4 fruit fly cellular contexts compared by ENCODE assay signal in the genomic region with DNA sequence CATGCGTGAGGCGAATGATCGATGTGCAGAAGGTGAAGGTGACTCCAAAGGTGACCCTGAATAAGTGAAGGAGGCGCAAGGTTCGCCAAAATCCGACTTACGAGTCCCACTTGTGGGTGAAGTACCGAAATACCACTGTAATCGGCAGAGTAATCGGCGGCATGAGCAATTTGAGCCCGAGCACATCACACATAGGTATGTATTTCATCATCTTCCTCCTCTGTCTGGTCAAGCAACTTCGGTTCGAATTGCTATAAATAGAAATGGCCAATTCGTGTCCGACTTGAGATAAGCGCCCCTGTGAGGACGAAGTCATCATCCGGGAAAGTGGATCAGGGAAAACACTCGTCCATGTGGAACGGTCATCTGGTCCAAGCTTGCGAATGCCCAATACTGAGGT.
A peak's percentile ranks its signal among the peaks of the same experiment; 100 is the strongest.
TF ChIP-seq lines count a peak whose summit lies in the region.

No protein-coding gene starts in this region.

- no peak for TF ChIP-seq CTCF in whole organism, embryonic (GFP tag; optimal IDR thresholded peaks at IDR 0.05; lab: Kevin White, UChicago)

TF ChIP-seq in whole organism, embryonic, 481 proteins besides CTCF, POLR2A, EP300 and RAD21 (continues in another document):
- TF ChIP-seq peb (GFP tag; IDR thresholded peaks at IDR 0.05; lab: Robert Waterston, UW) = no peak
- TF ChIP-seq CG9797 (GFP tag; optimal IDR thresholded peaks at IDR 0.05; lab: Kevin White, UChicago) = no peak
- no peak for TF ChIP-seq lmd (GFP tag; IDR thresholded peaks at IDR 0.05; lab: Robert Waterston, UW)
- no peak for TF ChIP-seq ssp (GFP tag; IDR thresholded peaks at IDR 0.05; lab: Robert Waterston, UW)
- TF ChIP-seq CG32532 (GFP tag; IDR thresholded peaks at IDR 0.05; lab: Robert Waterston, UW) = no peak
- no peak for TF ChIP-seq CG10366 (GFP tag; IDR thresholded peaks at IDR 0.05; lab: Robert Waterston, UW)
- no peak for TF ChIP-seq CG13424 (tag; optimal IDR thresholded peaks at IDR 0.05; lab: Kevin White, UChicago)
- TF ChIP-seq odd (GFP tag; optimal IDR thresholded peaks at IDR 0.05; lab: Kevin White, UChicago) = no peak
- no peak for TF ChIP-seq CG12104 (GFP tag; optimal IDR thresholded peaks at IDR 0.05; lab: Kevin White, UChicago)
- no peak for TF ChIP-seq al (GFP tag; IDR thresholded peaks at IDR 0.05; lab: Robert Waterston, UW)
- TF ChIP-seq CG8290 (GFP tag; optimal IDR thresholded peaks at IDR 0.05; lab: Kevin White, UChicago) = no peak
- TF ChIP-seq CG8290 (tag; optimal IDR thresholded peaks at IDR 0.05; lab: Kevin White, UChicago) = peak in 1 of 2 experiments; percentile 32
- no peak for TF ChIP-seq tio (GFP tag; optimal IDR thresholded peaks at IDR 0.05; lab: Kevin White, UChicago)
- no peak for TF ChIP-seq cato (GFP tag; optimal IDR thresholded peaks at IDR 0.05; lab: Kevin White, UChicago; ENCODE audit: borderline replicate concordance)
- no peak for TF ChIP-seq ci (GFP tag; IDR thresholded peaks at IDR 0.05; lab: Robert Waterston, UW)
- no peak for TF ChIP-seq CG30431 (GFP tag; optimal IDR thresholded peaks at IDR 0.05; lab: Kevin White, UChicago)
- no peak for TF ChIP-seq chn (GFP tag; optimal IDR thresholded peaks at IDR 0.05; lab: Kevin White, UChicago)
- TF ChIP-seq kay (GFP tag; optimal IDR thresholded peaks at IDR 0.05; lab: Kevin White, UChicago) = no peak
- no peak for TF ChIP-seq Meics (GFP tag; optimal IDR thresholded peaks at IDR 0.05; lab: Kevin White, UChicago)
- peak; percentile 10 for TF ChIP-seq Deaf1 (tag; optimal IDR thresholded peaks at IDR 0.05; lab: Kevin White, UChicago)
- no peak for TF ChIP-seq CG10543 (GFP tag; optimal IDR thresholded peaks at IDR 0.05; lab: Kevin White, UChicago)
- TF ChIP-seq Trl (optimal IDR thresholded peaks at IDR 0.05; lab: Kevin White, UChicago) = peak in 1 of 2 experiments; percentile 37
- no peak for TF ChIP-seq Trl (GFP tag; optimal IDR thresholded peaks at IDR 0.05; lab: Kevin White, UChicago)

TF ChIP-seq in whole organism, prepupa, 60 proteins besides CTCF, POLR2A, EP300 and RAD21:
- TF ChIP-seq lz (GFP tag; optimal IDR thresholded peaks at IDR 0.05; lab: Kevin White, UChicago) = no peak
- TF ChIP-seq Sox15 (GFP tag; optimal IDR thresholded peaks at IDR 0.05; lab: Kevin White, UChicago) = no peak
- TF ChIP-seq Hr39 (GFP tag; optimal IDR thresholded peaks at IDR 0.05; lab: Kevin White, UChicago) = no peak
- no peak; the same call in 1 of the 2 replicates for TF ChIP-seq CG11294 (GFP tag; IDR thresholded peaks at IDR 0.05; lab: Robert Waterston, UW)
- TF ChIP-seq Eip75B (GFP tag; optimal IDR thresholded peaks at IDR 0.05; lab: Kevin White, UChicago) = no peak
- peak; percentile 91 for TF ChIP-seq svp (GFP tag; lab: Kevin White, UChicago)
- TF ChIP-seq Smox (GFP tag; optimal IDR thresholded peaks at IDR 0.05; lab: Kevin White, UChicago) = no peak
TF ChIP-seq in whole organism, prepupa: peak in this region for 1.

TF ChIP-seq in whole organism, pupa, 21 proteins besides CTCF, POLR2A, EP300 and RAD21:
- no peak for TF ChIP-seq rn (GFP tag; IDR thresholded peaks at IDR 0.05; lab: Robert Waterston, UW)
- peak; percentile 54 for TF ChIP-seq EcR (GFP tag; optimal IDR thresholded peaks at IDR 0.05; lab: Kevin White, UChicago)

TF ChIP-seq in whole organism, wandering third instar larva, 38 proteins besides CTCF, POLR2A, EP300 and RAD21:
- no peak for TF ChIP-seq dsf (GFP tag; optimal IDR thresholded peaks at IDR 0.05; lab: Kevin White, UChicago; ENCODE audit: borderline replicate concordance)
- TF ChIP-seq Rel (GFP tag; optimal IDR thresholded peaks at IDR 0.05; lab: Kevin White, UChicago) = no peak
- peak; percentile 96 for TF ChIP-seq Rel (tag; optimal IDR thresholded peaks at IDR 0.05; lab: Kevin White, UChicago)
- TF ChIP-seq dl (GFP tag; optimal IDR thresholded peaks at IDR 0.05; lab: Kevin White, UChicago; ENCODE audit: insufficient read depth in 1 of 2, partially characterized antibody in 2 of 2) = no peak
- no peak for TF ChIP-seq Hr78 (GFP tag; optimal IDR thresholded peaks at IDR 0.05; lab: Kevin White, UChicago)
- no peak for TF ChIP-seq CrebA (GFP tag; optimal IDR thresholded peaks at IDR 0.05; lab: Kevin White, UChicago; ENCODE audit: borderline replicate concordance)
- no peak for TF ChIP-seq woc (GFP tag; optimal IDR thresholded peaks at IDR 0.05; lab: Kevin White, UChicago)
- TF ChIP-seq sv (GFP tag; optimal IDR thresholded peaks at IDR 0.05; lab: Kevin White, UChicago) = no peak
